Fruit fly (Drosophila melanogaster) whole organism, embryonic: ENCODE measurements around the gene Pvr.
A peak's percentile ranks its signal among the peaks of the same experiment; 100 is the strongest.

ENCODE experiments used
- CG10321 ChIP-seq: fragments of 200-800 bp; sonication (Bioruptor generic); IDR thresholded peaks from 2 replicates; pipeline ENCODE4 v1.3.6; 2022; ENCODE audit warnings: missing biosample characterization, missing genetic modification characterization
- CG10366 ChIP-seq: fragments of 200-800 bp; sonication (Bioruptor generic); IDR thresholded peaks from 2 replicates; pipeline ENCODE4 v1.3.6; 2022; ENCODE audit warnings: missing biosample characterization, missing genetic modification characterization
- CG10654 ChIP-seq: fragments of 200-800 bp; sonication (Bioruptor generic); optimal IDR thresholded peaks from 2 replicates; lab custom pipeline; 2016; ENCODE audit warnings: missing biosample characterization, missing genetic modification characterization
- CG11560 ChIP-seq: fragments of 200-800 bp; sonication (Bioruptor generic); IDR thresholded peaks from 3 replicates; pipeline ENCODE4 v1.3.6; 2022; ENCODE audit warnings: missing biosample characterization, missing genetic modification characterization
- CG11696 ChIP-seq: fragments of 200-800 bp; sonication (Bioruptor generic); IDR thresholded peaks from 2 replicates; pipeline ENCODE4 v1.3.6; 2022; ENCODE audit warnings: missing biosample characterization, missing genetic modification characterization
- CG12391 ChIP-seq: fragments of 200-800 bp; sonication (Bioruptor generic); optimal IDR thresholded peaks from 3 replicates; lab custom pipeline; 2018; ENCODE audit warnings: missing biosample characterization, mild to moderate bottlenecking, missing genetic modification characterization, moderate library complexity
- CG13123 ChIP-seq: fragments of 200-800 bp; sonication (Bioruptor generic); optimal IDR thresholded peaks from 2 replicates; lab custom pipeline; 2016; ENCODE audit warnings: missing biosample characterization, missing genetic modification characterization
- CG13624 ChIP-seq: fragments of 200-800 bp; sonication (Bioruptor generic); optimal IDR thresholded peaks from 2 replicates; lab custom pipeline; 2016; ENCODE audit warnings: missing biosample characterization, missing genetic modification characterization
- CG14860 ChIP-seq: fragments of 200-800 bp; sonication (Bioruptor generic); IDR thresholded peaks from 3 replicates; pipeline ENCODE4 v1.3.6; 2022; ENCODE audit warnings: missing biosample characterization, missing genetic modification characterization; ENCODE audit not compliant: partially characterized antibody
- CG14965 ChIP-seq: fragments of 200-800 bp; sonication (Bioruptor generic); optimal IDR thresholded peaks from 2 replicates; lab custom pipeline; 2016; ENCODE audit warnings: missing biosample characterization, missing genetic modification characterization, borderline replicate concordance
- CG15269 ChIP-seq: fragments of 200-800 bp; sonication (Bioruptor generic); optimal IDR thresholded peaks from 2 replicates; lab custom pipeline; 2018; ENCODE audit warnings: missing biosample characterization, mild to moderate bottlenecking, missing genetic modification characterization, moderate library complexity
- CG1603 ChIP-seq: fragments of 200-800 bp; sonication (Bioruptor generic); optimal IDR thresholded peaks from 2 replicates; lab custom pipeline; 2019; ENCODE audit warnings: missing biosample characterization, mild to moderate bottlenecking, missing genetic modification characterization, moderate library complexity
- CG32772 ChIP-seq: fragments of 200-800 bp; sonication (Bioruptor generic); IDR thresholded peaks from 2 replicates; pipeline ENCODE4 v1.3.6; 2022; ENCODE audit warnings: missing biosample characterization, missing genetic modification characterization
- CG4617 ChIP-seq: fragments of 200-800 bp; sonication (Bioruptor generic); optimal IDR thresholded peaks from 3 replicates; lab custom pipeline; 2016; ENCODE audit warnings: missing biosample characterization, missing genetic modification characterization, borderline replicate concordance
- CG4730 ChIP-seq: fragments of 200-800 bp; sonication (Bioruptor generic); IDR thresholded peaks from 2 replicates; pipeline ENCODE4 v1.3.6; 2022; ENCODE audit warnings: missing biosample characterization, missing genetic modification characterization
- CG4854 ChIP-seq: fragments of 200-800 bp; sonication (Bioruptor generic); optimal IDR thresholded peaks from 2 replicates; lab custom pipeline; 2016; ENCODE audit warnings: missing biosample characterization, missing genetic modification characterization, inconsistent platforms
- CG5245 ChIP-seq: fragments of 200-800 bp; sonication (Bioruptor generic); optimal IDR thresholded peaks from 3 replicates; lab custom pipeline; 2016; ENCODE audit warnings: missing biosample characterization, missing genetic modification characterization
- CG6689 ChIP-seq: fragments of 200-800 bp; sonication (Bioruptor generic); IDR thresholded peaks from 2 replicates; pipeline ENCODE4 v1.3.6; 2022; ENCODE audit warnings: missing biosample characterization, missing genetic modification characterization
- CG8290 ChIP-seq, 3 experiments: fragments of 200-800 bp; sonication (Bioruptor generic); optimal IDR thresholded peaks; 2 replicates each; lab custom pipeline; 2016 to 2019; ENCODE audit warnings: missing biosample characterization in 3 of 3, missing genetic modification characterization in 3 of 3, mild to moderate bottlenecking in 2 of 3, moderate library complexity in 1 of 3
- D ChIP-seq, 2 experiments: fragments of 200-800 bp in 1 of 2; fragments of >200 bp in 1 of 2; sonication (Bioruptor generic) in 1 of 2; optimal IDR thresholded peaks; 2 replicates in 1 of 2; 3 replicates in 1 of 2; lab custom pipeline; 2017; ENCODE audit warnings: mild to moderate bottlenecking in 1 of 2, missing biosample characterization in 1 of 2, missing genetic modification characterization in 1 of 2, missing genetic modification reagents in 1 of 2
- Dad ChIP-seq: fragments of 200-800 bp; sonication (Bioruptor generic); optimal IDR thresholded peaks from 3 replicates; lab custom pipeline; 2016; ENCODE audit warnings: missing biosample characterization, missing genetic modification characterization
- Doc3 ChIP-seq: fragments of 200-800 bp; sonication (Bioruptor generic); IDR thresholded peaks from 3 replicates; pipeline ENCODE4 v1.3.6; 2022; ENCODE audit warnings: missing biosample characterization, missing genetic modification characterization; ENCODE audit not compliant: partially characterized antibody
- Eip74EF ChIP-seq, 2 experiments: fragments of 200-800 bp in 1 of 2; fragments of >200 bp in 1 of 2; sonication (Bioruptor generic) in 1 of 2; optimal IDR thresholded peaks; 2 replicates each; lab custom pipeline; 2017 to 2019; ENCODE audit warnings: missing biosample characterization in 2 of 2, missing genetic modification characterization in 2 of 2, mild to moderate bottlenecking in 1 of 2, moderate library complexity in 1 of 2
- Ets65A ChIP-seq: fragments of 200-800 bp; sonication (Bioruptor generic); peaks from one replicate; lab custom pipeline; 2016; ENCODE audit warnings: missing biosample characterization, missing genetic modification characterization
- Hand ChIP-seq: fragments of 200-800 bp; sonication (Bioruptor generic); optimal IDR thresholded peaks from 2 replicates; lab custom pipeline; 2017; ENCODE audit warnings: mild to moderate bottlenecking, missing biosample characterization, missing genetic modification reagents, missing genetic modification characterization
- Kr ChIP-seq: fragments of 200-800 bp; sonication (Bioruptor generic); optimal IDR thresholded peaks from 2 replicates; lab custom pipeline; 2017; ENCODE audit warnings: missing biosample characterization, mild to moderate bottlenecking, missing genetic modification characterization
- Lpt ChIP-seq: fragments of >200 bp; optimal IDR thresholded peaks from 2 replicates; lab custom pipeline; 2018; ENCODE audit warnings: missing biosample characterization, missing genetic modification characterization
- Myb ChIP-seq: fragments of 200-800 bp; sonication (Bioruptor generic); optimal IDR thresholded peaks from 2 replicates; lab custom pipeline; 2016; ENCODE audit warnings: missing biosample characterization, missing genetic modification characterization
- Oaz ChIP-seq: fragments of 200-800 bp; sonication (Bioruptor generic); IDR thresholded peaks from 2 replicates; pipeline ENCODE4 v1.3.6; 2022; ENCODE audit warnings: missing biosample characterization, missing genetic modification characterization
- Opbp ChIP-seq: fragments of 200-800 bp; sonication (Bioruptor generic); IDR thresholded peaks from 3 replicates; pipeline ENCODE4 v1.3.6; 2022; ENCODE audit warnings: missing biosample characterization, missing genetic modification characterization; ENCODE audit not compliant: partially characterized antibody
- Pdp1 ChIP-seq, 2 experiments: fragments of 200-800 bp; sonication (Bioruptor generic); optimal IDR thresholded peaks; 3 replicates each; lab custom pipeline; 2016; ENCODE audit warnings: missing biosample characterization in 2 of 2, missing genetic modification characterization in 2 of 2, mild to moderate bottlenecking in 1 of 2, moderate library complexity in 1 of 2
- Ravus ChIP-seq: fragments of 200-800 bp; sonication (Bioruptor generic); IDR thresholded peaks from 2 replicates; pipeline ENCODE4 v1.3.6; 2022; ENCODE audit warnings: missing biosample characterization, missing genetic modification characterization
- Trl ChIP-seq, 3 experiments: fragments of >200 bp in 2 of 3; fragments of 200-800 bp in 1 of 3; sonication (Bioruptor generic) in 1 of 3; optimal IDR thresholded peaks; 2 replicates in 1 of 3; 3 replicates in 2 of 3; lab custom pipeline; 2016 to 2017; ENCODE audit warnings: missing biosample characterization in 1 of 3, missing genetic modification characterization in 1 of 3
- Vsx1 ChIP-seq: fragments of 200-800 bp; sonication (Bioruptor generic); optimal IDR thresholded peaks from 2 replicates; lab custom pipeline; 2017; ENCODE audit warnings: missing biosample characterization, mild to moderate bottlenecking, missing genetic modification characterization, missing genetic modification reagents
- croc ChIP-seq: fragments of 200-800 bp; sonication (Bioruptor generic); conservative IDR thresholded peaks from 3 replicates; pipeline ENCODE4 v1.3.6; 2022; ENCODE audit warnings: missing biosample characterization, missing genetic modification characterization
- da ChIP-seq: fragments of 200-800 bp; sonication (Bioruptor generic); optimal IDR thresholded peaks from 2 replicates; lab custom pipeline; 2016; ENCODE audit warnings: missing biosample characterization, missing genetic modification characterization
- gce ChIP-seq: fragments of 200-800 bp; sonication (Bioruptor generic); IDR thresholded peaks from 3 replicates; pipeline ENCODE4 v1.3.6; 2022; ENCODE audit warnings: missing biosample characterization, missing genetic modification characterization
- gcm ChIP-seq: fragments of 200-800 bp; sonication (Bioruptor generic); optimal IDR thresholded peaks from 2 replicates; lab custom pipeline; 2019; ENCODE audit warnings: missing biosample characterization, mild to moderate bottlenecking, missing genetic modification characterization, moderate library complexity
- grn ChIP-seq: fragments of 200-800 bp; sonication (Bioruptor generic); optimal IDR thresholded peaks from 3 replicates; lab custom pipeline; 2017; ENCODE audit warnings: missing biosample characterization, missing genetic modification characterization
- onecut ChIP-seq: fragments of 200-800 bp; sonication (Bioruptor generic); IDR thresholded peaks from 2 replicates; pipeline ENCODE4 v1.3.6; 2022; ENCODE audit warnings: missing biosample characterization, missing genetic modification characterization
- schlank ChIP-seq: fragments of 200-800 bp; sonication (Bioruptor generic); optimal IDR thresholded peaks from 2 replicates; lab custom pipeline; 2018; ENCODE audit warnings: missing biosample characterization, mild to moderate bottlenecking, missing genetic modification characterization
- tio ChIP-seq: fragments of 200-800 bp; sonication (Bioruptor generic); optimal IDR thresholded peaks from 2 replicates; lab custom pipeline; 2017; ENCODE audit warnings: missing biosample characterization, missing genetic modification characterization, inconsistent platforms
- twi ChIP-seq: fragments of 200-800 bp; optimal IDR thresholded peaks from 2 replicates; lab custom pipeline; 2019; ENCODE audit warnings: missing biosample characterization, mild to moderate bottlenecking, missing genetic modification characterization, moderate library complexity
- zen ChIP-seq: fragments of 200-800 bp; sonication (Bioruptor generic); optimal IDR thresholded peaks from 3 replicates; lab custom pipeline; 2018; ENCODE audit warnings: missing biosample characterization, mild to moderate bottlenecking, missing genetic modification characterization, moderate library complexity
- zfh1 ChIP-seq: fragments of 200-800 bp; sonication (Bioruptor generic); IDR thresholded peaks from 3 replicates; pipeline ENCODE4 v1.3.6; 2022; ENCODE audit warnings: missing biosample characterization, missing genetic modification characterization

The Pvr gene

DNA sequence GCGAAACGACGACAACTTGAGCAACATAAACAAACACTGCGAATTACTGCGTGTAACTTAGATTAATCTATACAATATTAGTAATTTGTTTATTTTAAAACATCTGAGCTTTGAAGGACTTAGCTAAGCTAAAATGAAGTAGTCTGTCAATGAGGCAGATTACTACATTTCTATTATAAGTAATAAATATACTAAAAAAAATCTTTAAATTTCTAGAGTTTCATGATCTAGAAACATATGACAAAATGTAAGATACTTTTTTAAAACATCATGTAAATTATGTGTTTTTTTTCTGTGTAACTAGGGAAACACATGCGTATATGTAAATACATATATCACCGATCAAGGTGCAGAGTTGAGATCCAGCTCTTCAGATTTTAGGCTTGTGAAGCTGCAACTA lies 26.5 kb upstream of the Pvr start (continued):
- TF ChIP-seq Eip74EF (GFP tag; optimal IDR thresholded peaks at IDR 0.05; lab: Kevin White, UChicago) = peak in 1 of 2 experiments; percentile 74
- peak; percentile 29 for TF ChIP-seq tio (GFP tag; lab: Kevin White, UChicago)
- peak; percentile 28; the same call in 1 of the 2 replicates for TF ChIP-seq Oaz
- peak; percentile 73 for TF ChIP-seq CG12391 (tag; lab: Kevin White, UChicago)
- TF ChIP-seq Myb (GFP tag; lab: Kevin White, UChicago) = no peak
- no peak for TF ChIP-seq Lpt
- TF ChIP-seq CG13123 (GFP tag; lab: Kevin White, UChicago) = no peak
- no peak for TF ChIP-seq Doc3 (GFP tag; lab: Robert Waterston, UW)
- no peak for TF ChIP-seq CG10321
- TF ChIP-seq Vsx1 (GFP tag; lab: Kevin White, UChicago) = peak; percentile 22
- no peak for TF ChIP-seq Dad
- TF ChIP-seq schlank (tag; lab: Kevin White, UChicago) = no peak
- TF ChIP-seq CG1603 = no peak
- peak; percentile 80 for TF ChIP-seq Ets65A (GFP tag; lab: Kevin White, UChicago)
- peak; percentile 71 for TF ChIP-seq gcm (GFP tag; lab: Kevin White, UChicago)
- TF ChIP-seq twi (tag; lab: Kevin White, UChicago) = no peak
- peak; percentile 40 for TF ChIP-seq CG10654 (GFP tag; lab: Kevin White, UChicago)
- no peak for TF ChIP-seq CG4730 (GFP tag; lab: Robert Waterston, UW)
- TF ChIP-seq CG11696 (GFP tag; lab: Robert Waterston, UW) = 0 out of 2 replicates have a peak, but pooled peaks have one; percentile 22
- no peak for TF ChIP-seq CG8290 (GFP tag; optimal IDR thresholded peaks at IDR 0.05; lab: Kevin White, UChicago)
- no peak for TF ChIP-seq CG8290 (tag; optimal IDR thresholded peaks at IDR 0.05; lab: Kevin White, UChicago)
- no peak for TF ChIP-seq Ravus
- no peak for TF ChIP-seq CG14860 (GFP tag; lab: Robert Waterston, UW)
- TF ChIP-seq CG5245 (GFP tag; lab: Kevin White, UChicago) = no peak
- no peak for TF ChIP-seq da (GFP tag; lab: Kevin White, UChicago)
- no peak for TF ChIP-seq CG14965 (GFP tag; lab: Kevin White, UChicago)
- TF ChIP-seq CG15269 (tag; lab: Kevin White, UChicago) = peak; percentile 87
- TF ChIP-seq croc (GFP tag; lab: Robert Waterston, UW) = peak; percentile 35; the same call in 1 of the 3 replicates
- TF ChIP-seq grn (GFP tag; lab: Kevin White, UChicago) = no peak
- TF ChIP-seq CG4854 = no peak
- no peak for TF ChIP-seq CG32772 (GFP tag; lab: Robert Waterston, UW)
- no peak for TF ChIP-seq zen (tag; lab: Kevin White, UChicago)
- no peak for TF ChIP-seq D (optimal IDR thresholded peaks at IDR 0.05; lab: Kevin White, UChicago)
- TF ChIP-seq D (GFP tag; optimal IDR thresholded peaks at IDR 0.05; lab: Kevin White, UChicago) = peak; percentile 40
- no peak for TF ChIP-seq Opbp (GFP tag; lab: Robert Waterston, UW)
- TF ChIP-seq CG11560 (tag; lab: Robert Waterston, UW) = no peak
- TF ChIP-seq CG13624 (GFP tag; lab: Kevin White, UChicago) = no peak
- TF ChIP-seq gce (GFP tag; lab: Robert Waterston, UW) = no peak
- no peak for TF ChIP-seq Hand (GFP tag; lab: Kevin White, UChicago)
- peak; percentile 38 for TF ChIP-seq CG10366
- TF ChIP-seq Pdp1 (GFP tag; optimal IDR thresholded peaks at IDR 0.05; lab: Kevin White, UChicago) = no peak
- no peak for TF ChIP-seq Kr
- no peak for TF ChIP-seq CG4617 (GFP tag; lab: Kevin White, UChicago)
- TF ChIP-seq Trl (optimal IDR thresholded peaks at IDR 0.05; lab: Kevin White, UChicago) = no peak
- no peak for TF ChIP-seq Trl (GFP tag; optimal IDR thresholded peaks at IDR 0.05; lab: Kevin White, UChicago)
- TF ChIP-seq zfh1 = peak; percentile 53; the same call in 1 of the 3 replicates
- TF ChIP-seq CG6689 = no peak; the same call in 1 of the 2 replicates
- peak; percentile 47 for TF ChIP-seq onecut
